Fruit fly (Drosophila melanogaster) whole organism, wandering third instar larva: ENCODE results near the gene f.
A peak's percentile ranks its signal among the peaks of the same experiment; 100 is the strongest.

Experiments used
- Abd-B ChIP-seq: fragments of >200 bp; optimal IDR thresholded peaks from 2 replicates; lab custom pipeline; 2017; ENCODE audit warnings: missing biosample characterization, missing genetic modification characterization
- CG32264 ChIP-seq: fragments of 200-800 bp; sonication (Bioruptor generic); optimal IDR thresholded peaks from 2 replicates; lab custom pipeline; 2016; ENCODE audit warnings: missing biosample characterization, missing genetic modification characterization
- CG9705 ChIP-seq: fragments of 200-800 bp; sonication (Bioruptor generic); optimal IDR thresholded peaks from 2 replicates; lab custom pipeline; 2018; ENCODE audit warnings: missing biosample characterization, mild to moderate bottlenecking, missing genetic modification characterization
- CrebA ChIP-seq: fragments of 200-800 bp; sonication (Bioruptor generic); optimal IDR thresholded peaks from 2 replicates; lab custom pipeline; 2016; ENCODE audit warnings: missing biosample characterization, mild to moderate bottlenecking, missing genetic modification characterization, borderline replicate concordance
- Dfd ChIP-seq: fragments of >200 bp; optimal IDR thresholded peaks from 2 replicates; lab custom pipeline; 2017; ENCODE audit warnings: missing biosample characterization, missing genetic modification characterization
- Dif ChIP-seq: fragments of 200-275, 200-300 bp; sonication (Bioruptor generic); optimal IDR thresholded peaks from 2 replicates; lab custom pipeline; 2018; ENCODE audit warnings: missing biosample characterization, missing genetic modification characterization; ENCODE audit not compliant: partially characterized antibody
- GATAd ChIP-seq: sonication (Bioruptor generic); optimal IDR thresholded peaks from 2 replicates; lab custom pipeline; 2016; ENCODE audit warnings: missing biosample characterization, missing genetic modification characterization
- HLH106 ChIP-seq: fragments of 200-800 bp; optimal IDR thresholded peaks from 3 replicates; lab custom pipeline; 2019; ENCODE audit warnings: missing biosample characterization, mild to moderate bottlenecking, missing genetic modification characterization, moderate library complexity
- Hnf4 ChIP-seq: fragments of 200-800 bp; sonication (Bioruptor generic); optimal IDR thresholded peaks from 2 replicates; lab custom pipeline; 2016; ENCODE audit warnings: missing biosample characterization, mild to moderate bottlenecking, missing genetic modification characterization
- Hr78 ChIP-seq: fragments of >200 bp; optimal IDR thresholded peaks from 2 replicates; lab custom pipeline; 2017; ENCODE audit warnings: missing biosample characterization, missing genetic modification characterization
- Hr83 ChIP-seq: fragments of 200-300 bp; sonication (Bioruptor generic); optimal IDR thresholded peaks from 2 replicates; lab custom pipeline; 2016; ENCODE audit warnings: missing biosample characterization, mild to moderate bottlenecking, missing genetic modification characterization, moderate library complexity; ENCODE audit not compliant: poor library complexity, severe bottlenecking
- Jra ChIP-seq: sonication (Bioruptor generic); optimal IDR thresholded peaks from 2 replicates; lab custom pipeline; 2016; ENCODE audit warnings: missing biosample characterization, missing genetic modification characterization
- Mio ChIP-seq: sonication (Bioruptor generic); optimal IDR thresholded peaks from 2 replicates; lab custom pipeline; 2016; ENCODE audit warnings: missing biosample characterization, missing genetic modification characterization
- Myc ChIP-seq: fragments of >200 bp; optimal IDR thresholded peaks from 2 replicates; lab custom pipeline; 2017
- N ChIP-seq: fragments of >200 bp; optimal IDR thresholded peaks from 2 replicates; lab custom pipeline; 2018; ENCODE audit warnings: missing biosample characterization, missing external identifiers, missing genetic modification characterization
- OdsH ChIP-seq: fragments of 200-800 bp; sonication (Bioruptor generic); optimal IDR thresholded peaks from 2 replicates; lab custom pipeline; 2016; ENCODE audit warnings: missing biosample characterization, mild to moderate bottlenecking, missing genetic modification characterization
- Rel ChIP-seq, 2 experiments: fragments of 200-800 bp; sonication (Bioruptor generic) in 1 of 2; optimal IDR thresholded peaks; 2 replicates in 1 of 2; 3 replicates in 1 of 2; lab custom pipeline; 2016 to 2019; ENCODE audit warnings: mild to moderate bottlenecking in 2 of 2, missing biosample characterization in 2 of 2, missing genetic modification characterization in 2 of 2, moderate library complexity in 1 of 2
- Sp1 ChIP-seq: fragments of 200-800 bp; sonication (Bioruptor generic); optimal IDR thresholded peaks from 3 replicates; lab custom pipeline; 2019; ENCODE audit warnings: missing biosample characterization, mild to moderate bottlenecking, missing genetic modification characterization, moderate library complexity
- Vsx2 ChIP-seq: fragments of 200-300, 225-300 bp; sonication (Bioruptor generic); optimal IDR thresholded peaks from 2 replicates; lab custom pipeline; 2018; ENCODE audit warnings: missing biosample characterization, missing genetic modification characterization; ENCODE audit not compliant: partially characterized antibody
- br ChIP-seq: fragments of 200-800 bp; sonication (Bioruptor generic); optimal IDR thresholded peaks from 2 replicates; lab custom pipeline; 2016; ENCODE audit warnings: missing biosample characterization, missing genetic modification characterization
- brk ChIP-seq: fragments of 200-800 bp; sonication (Bioruptor generic); optimal IDR thresholded peaks from 2 replicates; lab custom pipeline; 2016; ENCODE audit warnings: missing biosample characterization, mild to moderate bottlenecking, missing genetic modification characterization
- dl ChIP-seq, 2 experiments: fragments of 175-275, 200-275 bp in 1 of 2; fragments of 200-275 bp in 1 of 2; sonication (Bioruptor generic); optimal IDR thresholded peaks; lab custom pipeline; 2018; ENCODE audit warnings: mild to moderate bottlenecking in 2 of 2, missing biosample characterization in 2 of 2, missing genetic modification characterization in 2 of 2, moderate library complexity in 2 of 2; ENCODE audit not compliant: partially characterized antibody in 2 of 2, insufficient read depth in 1 of 2
- dmrt93B ChIP-seq: fragments of 200-800 bp; sonication (Bioruptor generic); optimal IDR thresholded peaks from 2 replicates; lab custom pipeline; 2018; ENCODE audit warnings: missing biosample characterization, mild to moderate bottlenecking, missing genetic modification characterization
- dsf ChIP-seq: sonication (Bioruptor generic); optimal IDR thresholded peaks from 2 replicates; lab custom pipeline; 2016; ENCODE audit warnings: missing biosample characterization, missing genetic modification characterization, borderline replicate concordance
- ey ChIP-seq: fragments of 200-800 bp; sonication (Bioruptor generic); optimal IDR thresholded peaks from 2 replicates; lab custom pipeline; 2016; ENCODE audit warnings: missing biosample characterization, missing genetic modification characterization
- foxo ChIP-seq, 2 experiments: fragments of 200-800 bp; sonication (Bioruptor generic); optimal IDR thresholded peaks; 2 replicates in 1 of 2; 3 replicates in 1 of 2; lab custom pipeline; 2016 to 2017; ENCODE audit warnings: missing biosample characterization in 2 of 2, missing genetic modification characterization in 2 of 2
- fru ChIP-seq: fragments of 200-800 bp; sonication (Bioruptor generic); optimal IDR thresholded peaks from 3 replicates; lab custom pipeline; 2016; ENCODE audit warnings: missing biosample characterization, mild to moderate bottlenecking, missing genetic modification characterization
- h ChIP-seq: fragments of 200-800 bp; sonication (Bioruptor generic); optimal IDR thresholded peaks from 3 replicates; lab custom pipeline; 2016; ENCODE audit warnings: missing biosample characterization, mild to moderate bottlenecking, missing genetic modification characterization
- jim ChIP-seq: fragments of 175-275, 200-325 bp; sonication (Bioruptor generic); optimal IDR thresholded peaks from 2 replicates; lab custom pipeline; 2016; ENCODE audit warnings: missing biosample characterization, mild to moderate bottlenecking, missing genetic modification characterization
- lola ChIP-seq: fragments of >200 bp; optimal IDR thresholded peaks from 2 replicates; lab custom pipeline; 2017; ENCODE audit warnings: missing biosample characterization, missing genetic modification characterization
- pan ChIP-seq: fragments of >200 bp; optimal IDR thresholded peaks from 2 replicates; lab custom pipeline; 2017
- psq ChIP-seq: fragments of 200-800 bp; sonication (Bioruptor generic); optimal IDR thresholded peaks from 3 replicates; lab custom pipeline; 2017; ENCODE audit warnings: missing biosample characterization, mild to moderate bottlenecking, missing genetic modification characterization, moderate library complexity
- rgr ChIP-seq: fragments of 200-800 bp; sonication (Bioruptor generic); optimal IDR thresholded peaks from 3 replicates; lab custom pipeline; 2016; ENCODE audit warnings: missing biosample characterization, mild to moderate bottlenecking, missing genetic modification characterization
- sage ChIP-seq: fragments of 200-800 bp; sonication (Bioruptor generic); optimal IDR thresholded peaks from 2 replicates; lab custom pipeline; 2016; ENCODE audit warnings: missing biosample characterization, mild to moderate bottlenecking, missing genetic modification characterization
- sv ChIP-seq: fragments of 200-800 bp; sonication (Bioruptor generic); optimal IDR thresholded peaks from 3 replicates; lab custom pipeline; 2016; ENCODE audit warnings: missing biosample characterization, missing genetic modification characterization
- tai ChIP-seq: sonication (Bioruptor generic); optimal IDR thresholded peaks from 2 replicates; lab custom pipeline; 2016; ENCODE audit warnings: missing biosample characterization, missing genetic modification characterization
- usp ChIP-seq: fragments of >200 bp; optimal IDR thresholded peaks from 2 replicates; lab custom pipeline; 2017; ENCODE audit warnings: missing biosample characterization, missing genetic modification characterization
- woc ChIP-seq: sonication (Bioruptor generic); optimal IDR thresholded peaks from 2 replicates; lab custom pipeline; 2016; ENCODE audit warnings: missing biosample characterization, mild to moderate bottlenecking, missing genetic modification characterization

The f gene

dm6 chrX:17297070-17297689 lies 64.4 kb downstream of the f start (continued):
- peak; percentile 8 for TF ChIP-seq dsf
- no peak for TF ChIP-seq GATAd (GFP tag; lab: Kevin White, UChicago)
- no peak for TF ChIP-seq sage (GFP tag; lab: Kevin White, UChicago)
- TF ChIP-seq Sp1 (GFP tag; lab: Kevin White, UChicago), result peak; percentile 64
- TF ChIP-seq CrebA (GFP tag; lab: Kevin White, UChicago), result no peak
- peak; percentile 33 for TF ChIP-seq CG32264
- TF ChIP-seq Hnf4, result peak; percentile 19
- peak; percentile 74 for TF ChIP-seq br (GFP tag; lab: Kevin White, UChicago)
- no peak for TF ChIP-seq Rel (GFP tag; optimal IDR thresholded peaks at IDR 0.05; lab: Kevin White, UChicago)
- TF ChIP-seq Rel (tag; optimal IDR thresholded peaks at IDR 0.05; lab: Kevin White, UChicago), result no peak
- peak in 1 of 2 experiments; percentile 76 for TF ChIP-seq foxo (GFP tag; optimal IDR thresholded peaks at IDR 0.05; lab: Kevin White, UChicago)
- TF ChIP-seq, all 38 proteins: peak for 18

- TF ChIP-seq Rel (GFP tag; optimal IDR thresholded peaks at IDR 0.05; lab: Kevin White, UChicago) (no peak), Rel (tag; optimal IDR thresholded peaks at IDR 0.05; lab: Kevin White, UChicago) (no peak), N (GFP tag; lab: Kevin White, UChicago) (no peak), sv (no peak), CrebA (GFP tag; lab: Kevin White, UChicago) (no peak), lola (GFP tag; lab: Kevin White, UChicago) (no peak), OdsH (GFP tag; lab: Kevin White, UChicago) (peak; percentile 48), brk (GFP tag; lab: Kevin White, UChicago) (no peak), HLH106 (peak; percentile 30), ey (peak; percentile 29), pan (no peak), Myc (lab: Kevin White, UChicago) (no peak), foxo (GFP tag; optimal IDR thresholded peaks at IDR 0.05; lab: Kevin White, UChicago) (peak in 1 of 2 experiments; percentile 41), Dif (GFP tag; lab: Kevin White, UChicago) (no peak), CG9705 (GFP tag; lab: Kevin White, UChicago) (no peak), Sp1 (GFP tag; lab: Kevin White, UChicago) (peak; percentile 4), Vsx2 (GFP tag; lab: Kevin White, UChicago) (no peak), CG32264 (no peak), woc (GFP tag; lab: Kevin White, UChicago) (no peak), br (GFP tag; lab: Kevin White, UChicago) (no peak), usp (no peak), Hr78 (GFP tag; lab: Kevin White, UChicago) (no peak), dmrt93B (GFP tag; lab: Kevin White, UChicago) (no peak), tai (GFP tag; lab: Kevin White, UChicago) (no peak), psq (peak; percentile 74), sage (GFP tag; lab: Kevin White, UChicago) (no peak), jim (no peak), Jra (GFP tag; lab: Kevin White, UChicago) (no peak), Abd-B (GFP tag; lab: Kevin White, UChicago) (no peak), GATAd (GFP tag; lab: Kevin White, UChicago) (no peak), dsf (no peak), Hr83 (no peak), Dfd (no peak), dl (GFP tag; optimal IDR thresholded peaks at IDR 0.05; lab: Kevin White, UChicago; ENCODE audit: insufficient read depth in 1 of 2, partially characterized antibody in 2 of 2) (no peak), h (peak; percentile 26), rgr (peak; percentile 29), fru (GFP tag; lab: Kevin White, UChicago) (no peak), Mio (no peak), Hnf4 (peak; percentile 47)
Observed at dm6 chrX:17297924-17298591, 65.3 kb downstream of the f start.
